Fruit fly (Drosophila melanogaster): ENCODE measurements around the gene CG16888.

The CG16888 gene

DNA sequence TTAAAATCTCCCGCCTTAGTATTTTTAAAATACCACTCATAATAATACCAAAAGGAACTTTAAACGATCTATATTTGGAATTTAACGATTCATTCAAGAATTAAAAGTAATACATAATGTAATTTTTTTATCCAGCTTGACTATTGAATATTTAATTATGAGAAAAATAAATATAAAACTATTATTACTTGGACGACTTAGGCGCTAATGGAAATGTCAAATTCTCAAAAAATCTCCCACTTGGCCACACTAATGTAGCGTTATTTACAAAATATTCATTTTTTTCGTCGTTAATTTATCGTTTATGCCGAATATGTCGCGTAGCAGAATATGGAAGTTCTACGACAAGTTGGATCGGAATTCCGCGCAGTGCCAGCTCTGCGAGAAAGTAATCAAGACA lies 22.3 kb downstream of the CG16888 start, which contains the start of gene CG16863 (continued):
- no peak for TF ChIP-seq CG10654 (GFP tag; optimal IDR thresholded peaks at IDR 0.05)
- peak; percentile 28 for TF ChIP-seq pzg (GFP tag; optimal IDR thresholded peaks at IDR 0.05)
- no peak for TF ChIP-seq nerfin-1 (tag; optimal IDR thresholded peaks at IDR 0.05)
- peak; percentile 14 for TF ChIP-seq BEAF-32 (GFP tag; optimal IDR thresholded peaks at IDR 0.05)
- TF ChIP-seq esg (GFP tag; conservative IDR thresholded peaks at IDR 0.05): no peak
- TF ChIP-seq CG11695 (GFP tag; IDR thresholded peaks at IDR 0.05): no peak
- TF ChIP-seq CG4328 (GFP tag; optimal IDR thresholded peaks at IDR 0.05): no peak
- TF ChIP-seq CG32767 (GFP tag; IDR thresholded peaks at IDR 0.05): no peak
- TF ChIP-seq C15 (GFP tag; IDR thresholded peaks at IDR 0.05): no peak
- TF ChIP-seq CG12219 (GFP tag; optimal IDR thresholded peaks at IDR 0.05): no peak
- TF ChIP-seq phol (tag; optimal IDR thresholded peaks at IDR 0.05): peak; percentile 2
- TF ChIP-seq CG14965 (GFP tag; optimal IDR thresholded peaks at IDR 0.05; ENCODE audit: borderline replicate concordance): no peak
- TF ChIP-seq Sox102F (GFP tag; optimal IDR thresholded peaks at IDR 0.05): no peak
- no peak for TF ChIP-seq CG6791 (GFP tag; IDR thresholded peaks at IDR 0.05; ENCODE audit: partially characterized antibody)
- no peak for TF ChIP-seq CG8765 (GFP tag; IDR thresholded peaks at IDR 0.05)
- no peak for TF ChIP-seq sens (GFP tag)
- no peak for TF ChIP-seq Fer2 (tag; optimal IDR thresholded peaks at IDR 0.05)
- TF ChIP-seq gsb (GFP tag; IDR thresholded peaks at IDR 0.05): no peak
- no peak for TF ChIP-seq slou (GFP tag; optimal IDR thresholded peaks at IDR 0.05)
- TF ChIP-seq Dp (GFP tag; optimal IDR thresholded peaks at IDR 0.05): peak; percentile 73
- no peak for TF ChIP-seq Med (GFP tag)
- 0 out of 2 replicates have a peak, but pooled peaks have one; percentile 38 for TF ChIP-seq MBD-R2 (GFP tag; IDR thresholded peaks at IDR 0.05)
- TF ChIP-seq Hr3 (GFP tag; optimal IDR thresholded peaks at IDR 0.05): no peak
- TF ChIP-seq CG9797 (GFP tag; optimal IDR thresholded peaks at IDR 0.05): peak; percentile 51
- no peak for TF ChIP-seq Sry-β (GFP tag; optimal IDR thresholded peaks at IDR 0.05)
- no peak for TF ChIP-seq lilli (GFP tag; optimal IDR thresholded peaks at IDR 0.05)
- TF ChIP-seq CG9932 (GFP tag; IDR thresholded peaks at IDR 0.05): no peak
- TF ChIP-seq row (GFP tag; IDR thresholded peaks at IDR 0.05): no peak; the same call in 2 of the 3 replicates
- TF ChIP-seq Fer1 (GFP tag; optimal IDR thresholded peaks at IDR 0.05): no peak
- TF ChIP-seq her (GFP tag; optimal IDR thresholded peaks at IDR 0.05): no peak
- TF ChIP-seq Myb (GFP tag; optimal IDR thresholded peaks at IDR 0.05): peak; percentile 56
- TF ChIP-seq E2f2 (GFP tag; IDR thresholded peaks at IDR 0.05): peak; percentile 82
- TF ChIP-seq CG14710 (tag; optimal IDR thresholded peaks at IDR 0.05): peak; percentile 33
- TF ChIP-seq Taf1 (GFP tag; IDR thresholded peaks at IDR 0.05): no peak
- peak; percentile 28 for TF ChIP-seq trem (tag; optimal IDR thresholded peaks at IDR 0.05)
- no peak for TF ChIP-seq Hmr (GFP tag; optimal IDR thresholded peaks at IDR 0.05)
- TF ChIP-seq jigr1 (GFP tag; IDR thresholded peaks at IDR 0.05): no peak
- no peak for TF ChIP-seq CG34422 (GFP tag; IDR thresholded peaks at IDR 0.05)
- no peak for TF ChIP-seq kay (GFP tag; optimal IDR thresholded peaks at IDR 0.05)
- no peak for TF ChIP-seq bbx (GFP tag; IDR thresholded peaks at IDR 0.05; ENCODE audit: partially characterized antibody)
- no peak for TF ChIP-seq fd102C (GFP tag; optimal IDR thresholded peaks at IDR 0.05)
- no peak for TF ChIP-seq Vsx1 (GFP tag; optimal IDR thresholded peaks at IDR 0.05)
- no peak for TF ChIP-seq Pdp1 (GFP tag; optimal IDR thresholded peaks at IDR 0.05)
- TF ChIP-seq pan (optimal IDR thresholded peaks at IDR 0.05): no peak
- TF ChIP-seq pan (GFP tag; optimal IDR thresholded peaks at IDR 0.05 in 1 of 2, IDR thresholded peaks at IDR 0.05 in 1 of 2): no peak
- TF ChIP-seq slbo (GFP tag; IDR thresholded peaks at IDR 0.05): no peak
- no peak for TF ChIP-seq NK7.1 (GFP tag; optimal IDR thresholded peaks at IDR 0.05)
- TF ChIP-seq CG8290 (GFP tag; optimal IDR thresholded peaks at IDR 0.05): no peak
- TF ChIP-seq CG8290 (tag; optimal IDR thresholded peaks at IDR 0.05): no peak
- no peak for TF ChIP-seq CG6765 (GFP tag; optimal IDR thresholded peaks at IDR 0.05)
- no peak for TF ChIP-seq sob (GFP tag; IDR thresholded peaks at IDR 0.05)
- TF ChIP-seq CG13624 (GFP tag; optimal IDR thresholded peaks at IDR 0.05): no peak
- TF ChIP-seq Xbp1 (GFP tag; optimal IDR thresholded peaks at IDR 0.05): no peak

Data from whole organism, embryonic.